Worm (Caenorhabditis elegans) whole organism, L1 larva: ENCODE results near the gene nhr-126.

ENCODE experiments used
- aha-1 ChIP-seq: fragments of 150-350 bp; optimal IDR thresholded peaks from 2 replicates; lab custom pipeline; 2014; ENCODE audit warnings: missing biosample characterization, missing genetic modification characterization
- ceh-8 ChIP-seq: fragments of 200-800 bp; sonication (Bioruptor generic); optimal IDR thresholded peaks from 2 replicates; lab custom pipeline; 2018; ENCODE audit warnings: mild to moderate bottlenecking, missing genetic modification characterization, moderate library complexity, missing compliant biosample characterization
- ceh-82 ChIP-seq, 3 experiments: fragments of 150-350 bp in 1 of 3; sonication (generic microtip) in 2 of 3; optimal IDR thresholded peaks; 2 replicates each; lab custom pipeline; 2014 to 2017; ENCODE audit warnings: missing biosample characterization in 3 of 3, missing genetic modification characterization in 3 of 3
- dpl-1 ChIP-seq, 3 experiments: fragments of 150-350 bp in 2 of 3; sonication (generic microtip) in 1 of 3; optimal IDR thresholded peaks; 2 replicates each; lab custom pipeline; 2014 to 2017; ENCODE audit warnings: missing biosample characterization in 3 of 3, missing genetic modification characterization in 3 of 3, missing genetic modification reagents in 3 of 3
- efl-1 ChIP-seq, 4 experiments: fragments of 150-350 bp; optimal IDR thresholded peaks in 3 of 4; peaks in 1 of 4; 1 replicate in 1 of 4; 2 replicates in 3 of 4; lab custom pipeline; 2014; ENCODE audit warnings: missing biosample characterization in 2 of 4, missing genetic modification characterization in 2 of 4, missing genetic modification reagents in 2 of 4
- fkh-8 ChIP-seq: sonication (generic microtip); optimal IDR thresholded peaks from 2 replicates; lab custom pipeline; 2016; ENCODE audit warnings: mild to moderate bottlenecking, missing genetic modification characterization, missing compliant biosample characterization
- grh-1 ChIP-seq: fragments of 200-800 bp; sonication (Bioruptor generic); IDR thresholded peaks from 2 replicates; pipeline ENCODE4 v1.3.6; 2022; ENCODE audit warnings: missing genetic modification reagents, missing genetic modification characterization, missing compliant biosample characterization
- hlh-17 ChIP-seq: fragments of 200-800 bp; sonication (Bioruptor generic); optimal IDR thresholded peaks from 2 replicates; lab custom pipeline; 2018; ENCODE audit warnings: missing genetic modification characterization, mild to moderate bottlenecking, missing compliant biosample characterization, moderate library complexity, borderline replicate concordance
- hpl-2 ChIP-seq: fragments of 150-350 bp; optimal IDR thresholded peaks from 2 replicates; lab custom pipeline; 2014; ENCODE audit warnings: missing biosample characterization, missing genetic modification reagents, missing genetic modification characterization
- isw-1 ChIP-seq: fragments of 200-800 bp; sonication (Bioruptor generic); IDR thresholded peaks from 2 replicates; pipeline ENCODE4 v1.3.6; 2022; ENCODE audit warnings: missing genetic modification characterization, missing compliant biosample characterization
- lsy-2 ChIP-seq, 2 experiments: fragments of 150-350 bp; optimal IDR thresholded peaks; 2 replicates each; lab custom pipeline; 2014; ENCODE audit warnings: missing biosample characterization in 2 of 2, missing genetic modification characterization in 2 of 2
- mdl-1 ChIP-seq, 2 experiments: fragments of 150-350 bp; optimal IDR thresholded peaks; 2 replicates each; lab custom pipeline; 2014 to 2017; ENCODE audit warnings: missing biosample characterization in 2 of 2, missing genetic modification characterization in 2 of 2, inconsistent platforms in 1 of 2
- mef-2 ChIP-seq: fragments of 150-350 bp; optimal IDR thresholded peaks from 2 replicates; lab custom pipeline; 2014; ENCODE audit warnings: missing biosample characterization, missing genetic modification characterization
- mep-1 ChIP-seq: fragments of 150-350 bp; optimal IDR thresholded peaks from 2 replicates; lab custom pipeline; 2014; ENCODE audit warnings: missing biosample characterization, missing genetic modification characterization
- nhr-11 ChIP-seq: fragments of 150-350 bp; optimal IDR thresholded peaks from 2 replicates; lab custom pipeline; 2014; ENCODE audit warnings: missing biosample characterization, missing genetic modification characterization
- nhr-12 ChIP-seq: sonication (generic microtip); optimal IDR thresholded peaks from 2 replicates; lab custom pipeline; 2017; ENCODE audit warnings: missing biosample characterization, missing genetic modification characterization
- nhr-237 ChIP-seq: fragments of 150-350 bp; optimal IDR thresholded peaks from 2 replicates; lab custom pipeline; 2014; ENCODE audit warnings: missing biosample characterization, missing genetic modification characterization
- nhr-28 ChIP-seq: fragments of 150-350 bp; optimal IDR thresholded peaks from 2 replicates; lab custom pipeline; 2014; ENCODE audit warnings: missing biosample characterization, missing genetic modification characterization
- nhr-47 ChIP-seq: sonication (generic microtip); optimal IDR thresholded peaks from 2 replicates; lab custom pipeline; 2016; ENCODE audit warnings: mild to moderate bottlenecking, missing genetic modification characterization, moderate library complexity, missing compliant biosample characterization
- nhr-71 ChIP-seq: sonication (generic microtip); optimal IDR thresholded peaks from 2 replicates; lab custom pipeline; 2016; ENCODE audit warnings: mild to moderate bottlenecking, missing genetic modification characterization, moderate library complexity, missing compliant biosample characterization
- nhr-76 ChIP-seq: sonication (generic microtip); optimal IDR thresholded peaks from 2 replicates; lab custom pipeline; 2017; ENCODE audit warnings: missing biosample characterization, missing genetic modification characterization
- nhr-77 ChIP-seq: fragments of 150-350 bp; optimal IDR thresholded peaks from 2 replicates; lab custom pipeline; 2014; ENCODE audit warnings: missing biosample characterization, missing genetic modification characterization
- nhr-84 ChIP-seq: sonication (generic microtip); optimal IDR thresholded peaks from 2 replicates; lab custom pipeline; 2017; ENCODE audit warnings: missing biosample characterization, missing genetic modification characterization
- nhr-90 ChIP-seq: sonication (generic microtip); optimal IDR thresholded peaks from 2 replicates; lab custom pipeline; 2016; ENCODE audit warnings: mild to moderate bottlenecking, missing genetic modification characterization, missing compliant biosample characterization; ENCODE audit not compliant: poor library complexity
- pag-3 ChIP-seq: sonication (generic microtip); optimal IDR thresholded peaks from 2 replicates; lab custom pipeline; 2017; ENCODE audit warnings: missing genetic modification characterization, mild to moderate bottlenecking, missing compliant biosample characterization, antibody characterized with exemption, borderline replicate concordance; ENCODE audit not compliant: insufficient read depth
- snpc-4 ChIP-seq: fragments of 150-350 bp; optimal IDR thresholded peaks from 2 replicates; lab custom pipeline; 2014; ENCODE audit warnings: missing biosample characterization, missing genetic modification characterization
- sptf-1 ChIP-seq: fragments of 150-350 bp; optimal IDR thresholded peaks from 2 replicates; lab custom pipeline; 2014; ENCODE audit warnings: missing biosample characterization, missing genetic modification characterization
- swsn-7 ChIP-seq: sonication (generic microtip); optimal IDR thresholded peaks from 2 replicates; lab custom pipeline; 2016; ENCODE audit warnings: missing genetic modification characterization, missing compliant biosample characterization
- unc-62 ChIP-seq: fragments of 150-350 bp; optimal IDR thresholded peaks from 2 replicates; lab custom pipeline; 2014; ENCODE audit warnings: missing biosample characterization, missing genetic modification reagents, missing genetic modification characterization
- unc-86 ChIP-seq: sonication (generic microtip); optimal IDR thresholded peaks from 2 replicates; lab custom pipeline; 2016; ENCODE audit warnings: missing genetic modification characterization, missing compliant biosample characterization
- zip-4 ChIP-seq: fragments of 200-800 bp; sonication (Bioruptor generic); optimal IDR thresholded peaks from 2 replicates; lab custom pipeline; 2018; ENCODE audit warnings: mild to moderate bottlenecking, missing genetic modification characterization, moderate library complexity, missing compliant biosample characterization
- ztf-11 ChIP-seq, 2 experiments: sonication (generic microtip); optimal IDR thresholded peaks; 2 replicates each; lab custom pipeline; 2016 to 2017; ENCODE audit warnings: missing genetic modification characterization in 2 of 2, missing biosample characterization in 1 of 2, missing compliant biosample characterization in 1 of 2
- ztf-4 ChIP-seq: fragments of 150-350 bp; optimal IDR thresholded peaks from 2 replicates; lab custom pipeline; 2014; ENCODE audit warnings: missing biosample characterization, missing genetic modification characterization

Gene nhr-126

ce11 chrV:2228781-2229180 is at the start of gene nhr-126:
Gene nhr-126, plus strand, starts transcription at chrV:2229081.
- no peak for TF ChIP-seq ztf-4 (tag; lab: Kevin White, UChicago)

ce11 chrV:2179214-2179613 is 49.7 kb upstream of the nhr-126 start, which contains the start of gene cyp-33C1:
Gene cyp-33C1, plus strand, starts transcription at chrV:2179514.
- TF ChIP-seq nhr-71 (tag; lab: Kevin White, UChicago) (no peak), zip-4 (no peak), mep-1 (no peak), nhr-84 (tag; lab: Kevin White, UChicago) (no peak), nhr-11 (no peak)

- TF ChIP-seq nhr-76 (no peak), nhr-77 (no peak), nhr-47 (no peak)
Observed at ce11 chrV:2181738-2182137, 47.1 kb upstream of the nhr-126 start, which contains the start of gene srbc-16. Gene srbc-16, plus strand, starts transcription at chrV:2182038.

ce11 chrV:2183162-2183561 is 45.7 kb upstream of the nhr-126 start, which contains the start of gene cyp-33C2:
Gene cyp-33C2, plus strand, starts transcription at chrV:2183488.
- TF ChIP-seq unc-86 (tag; lab: Kevin White, UChicago) (no peak), efl-1 (optimal IDR thresholded peaks at IDR 0.05; lab: Kevin White, UChicago) (peak in 1 of 2 experiments; percentile 2), efl-1 (GFP tag; optimal IDR thresholded peaks at IDR 0.05 in 1 of 2; lab: Kevin White, UChicago) (peak in 1 of 2 experiments; percentile 84), ceh-8 (GFP tag; lab: Kevin White, UChicago) (no peak), hlh-17 (no peak), nhr-12 (tag; lab: Kevin White, UChicago) (no peak), grh-1 (no peak)

- TF ChIP-seq dpl-1 (GFP tag; optimal IDR thresholded peaks at IDR 0.05; lab: Kevin White, UChicago) (peak in 1 of 3 experiments; percentile 1), efl-1 (optimal IDR thresholded peaks at IDR 0.05; lab: Kevin White, UChicago) (no peak), efl-1 (GFP tag; optimal IDR thresholded peaks at IDR 0.05 in 1 of 2; lab: Kevin White, UChicago) (peak in 1 of 2 experiments; percentile 10), mdl-1 (tag; optimal IDR thresholded peaks at IDR 0.05; lab: Kevin White, UChicago) (no peak)
- TF ChIP-seq, all 84 proteins: peak for 2
Observed at ce11 chrV:2185486-2185885, 43.4 kb upstream of the nhr-126 start.

- no peak for TF ChIP-seq hlh-17
- no peak for TF ChIP-seq swsn-7
Observed at ce11 chrV:2187864-2188345, 41.0 kb upstream of the nhr-126 start, which contains the start of gene Y5H2B.3. Gene Y5H2B.3, plus strand, starts transcription at chrV:2188295.

ce11 chrV:2190383-2190782 is 38.5 kb upstream of the nhr-126 start:
- TF ChIP-seq aha-1 (tag; lab: Kevin White, UChicago) (no peak), unc-62 (GFP tag; lab: Kevin White, UChicago) (no peak), isw-1 (GFP tag; lab: Robert Waterston, UW) (no peak), mef-2 (tag; lab: Kevin White, UChicago) (no peak), sptf-1 (no peak), ztf-11 (tag; optimal IDR thresholded peaks at IDR 0.05; lab: Kevin White, UChicago) (no peak), nhr-90 (tag; lab: Kevin White, UChicago) (no peak), fkh-8 (no peak), hpl-2 (GFP tag; lab: Kevin White, UChicago) (no peak), ceh-82 (tag; optimal IDR thresholded peaks at IDR 0.05; lab: Kevin White, UChicago) (no peak), snpc-4 (tag; lab: Kevin White, UChicago) (no peak), lsy-2 (tag; optimal IDR thresholded peaks at IDR 0.05; lab: Kevin White, UChicago) (no peak), pag-3 (no peak), mep-1 (no peak), zip-4 (no peak), nhr-77 (no peak), nhr-237 (tag; lab: Kevin White, UChicago) (no peak), nhr-28 (tag; lab: Kevin White, UChicago) (no peak), nhr-47 (no peak)
